Worm (Caenorhabditis elegans) whole organism, L2 larva: ENCODE data around the gene F11C1.7.

Experiments
- R02D3.7 ChIP-seq: fragments of 150-350 bp; optimal IDR thresholded peaks from 2 replicates; lab custom pipeline; 2014; ENCODE audit warnings: missing biosample characterization, missing genetic modification characterization
- snpc-4 ChIP-seq: fragments of 150-350 bp; optimal IDR thresholded peaks from 2 replicates; lab custom pipeline; 2014; ENCODE audit warnings: missing biosample characterization, missing genetic modification characterization
- ztf-11 ChIP-seq: sonication (generic microtip); optimal IDR thresholded peaks from 2 replicates; lab custom pipeline; 2017; ENCODE audit warnings: missing biosample characterization, missing genetic modification characterization

DNA sequence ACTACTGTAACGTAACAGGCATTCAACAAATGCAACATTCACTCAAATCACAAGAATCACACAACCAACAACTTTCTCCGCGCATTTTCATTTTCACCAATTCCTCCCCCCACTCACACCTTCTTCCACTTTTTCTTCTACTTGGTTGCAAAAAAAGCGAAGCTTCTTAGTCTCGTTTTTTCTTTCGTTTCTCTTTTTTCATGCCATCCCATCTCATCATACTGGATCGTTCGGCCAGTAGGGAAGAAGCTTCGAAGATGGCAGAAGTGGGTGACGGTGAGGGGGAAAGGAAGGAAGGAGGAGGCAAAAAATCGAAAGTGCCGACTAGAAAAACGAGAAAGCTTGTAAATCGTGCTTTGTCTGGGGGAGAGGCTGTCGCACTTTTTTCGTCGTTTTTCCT lies 13.9 kb downstream of the F11C1.7 start:
- TF ChIP-seq ztf-11 (tag; lab: Kevin White, UChicago): no peak
- TF ChIP-seq R02D3.7: no peak
- no peak for TF ChIP-seq snpc-4
